Worm (Caenorhabditis elegans): ENCODE results near the gene T20D4.19.

ce11 chrV:3452489-3452888 is 21.1 kb upstream of the T20D4.19 start:
- TF ChIP-seq nhr-90 (tag; optimal IDR thresholded peaks at IDR 0.05) (no peak), ekl-4 (GFP tag; IDR thresholded peaks at IDR 0.05) (no peak), dpl-1 (GFP tag; optimal IDR thresholded peaks at IDR 0.05) (no peak), dox-1 (GFP tag; IDR thresholded peaks at IDR 0.05) (no peak)

Data from whole organism, young adult.